Worm (Caenorhabditis elegans) whole organism, L4/young adult: ENCODE data around the gene hsp-12.6.

Experiments
- dao-5 ChIP-seq: sonication (generic microtip); optimal IDR thresholded peaks from 2 replicates; lab custom pipeline; 2016; ENCODE audit warnings: missing genotype, missing genetic modification characterization, moderate library complexity, missing compliant biosample characterization
- him-1 ChIP-seq: sonication (generic microtip); optimal IDR thresholded peaks from 2 replicates; lab custom pipeline; 2016; ENCODE audit warnings: missing genotype, missing genetic modification reagents, missing genetic modification characterization, missing compliant biosample characterization

- no peak for TF ChIP-seq him-1 (tag; lab: Kevin White, UChicago)
- TF ChIP-seq dao-5 (tag; lab: Kevin White, UChicago) = no peak
These were observed 49.3 kb upstream of the hsp-12.6 start, which contains the start of gene sru-3 for ce11 chrIV:9496306-9496705.
